Worm (Caenorhabditis elegans) whole organism, mixed stage, embryonic: ENCODE measurements around the gene F41F3.8.

ENCODE experiments used
- M03D4.4 ChIP-seq: sonication (generic microtip); optimal IDR thresholded peaks from 2 replicates; lab custom pipeline; 2017; ENCODE audit warnings: mild to moderate bottlenecking, missing genetic modification characterization, missing compliant biosample characterization
- bed-3 ChIP-seq: fragments of 200-800 bp; sonication (Bioruptor generic); optimal IDR thresholded peaks from 3 replicates; lab custom pipeline; 2018; ENCODE audit warnings: mild to moderate bottlenecking, missing genetic modification characterization, moderate library complexity, missing compliant biosample characterization
- blmp-1 ChIP-seq: fragments of 150-350 bp; optimal IDR thresholded peaks from 2 replicates; lab custom pipeline; 2014; ENCODE audit warnings: missing biosample characterization, missing genetic modification characterization
- ceh-43 ChIP-seq: fragments of 200-800 bp; sonication (Bioruptor generic); optimal IDR thresholded peaks from 2 replicates; lab custom pipeline; 2018; ENCODE audit warnings: mild to moderate bottlenecking, missing genetic modification characterization, moderate library complexity, missing compliant biosample characterization
- ceh-83 ChIP-seq: fragments of 200-800 bp; sonication (Bioruptor generic); optimal IDR thresholded peaks from 2 replicates; lab custom pipeline; 2018; ENCODE audit warnings: mild to moderate bottlenecking, missing genetic modification characterization, missing compliant biosample characterization
- ces-1 ChIP-seq: fragments of 150-350 bp; optimal IDR thresholded peaks from 2 replicates; lab custom pipeline; 2014; ENCODE audit warnings: missing biosample characterization, missing genetic modification reagents, missing genetic modification characterization
- cnd-1 ChIP-seq: fragments of 200-800 bp; sonication (Bioruptor generic); optimal IDR thresholded peaks from 2 replicates; lab custom pipeline; 2018; ENCODE audit warnings: mild to moderate bottlenecking, missing genetic modification characterization, missing compliant biosample characterization
- elt-1 ChIP-seq: sonication (generic microtip); optimal IDR thresholded peaks from 2 replicates; lab custom pipeline; 2017; ENCODE audit warnings: missing genetic modification characterization, mild to moderate bottlenecking, missing compliant biosample characterization, antibody characterized with exemption, moderate library complexity, borderline replicate concordance; ENCODE audit not compliant: insufficient read depth
- elt-3 ChIP-seq: fragments of 150-350 bp; optimal IDR thresholded peaks from 2 replicates; lab custom pipeline; 2014; ENCODE audit warnings: missing biosample characterization, missing genetic modification characterization
- flh-1 ChIP-seq: fragments of 200-800 bp; sonication (Bioruptor generic); optimal IDR thresholded peaks from 2 replicates; lab custom pipeline; 2018; ENCODE audit warnings: mild to moderate bottlenecking, missing genetic modification characterization, moderate library complexity, missing compliant biosample characterization
- ham-2 ChIP-seq: fragments of 200-800 bp; sonication (Bioruptor generic); optimal IDR thresholded peaks from 2 replicates; lab custom pipeline; 2018; ENCODE audit warnings: mild to moderate bottlenecking, missing genetic modification characterization, missing compliant biosample characterization
- hlh-1 ChIP-seq: fragments of 150-350 bp; optimal IDR thresholded peaks from 2 replicates; lab custom pipeline; 2014; ENCODE audit warnings: missing biosample characterization, missing genetic modification reagents, missing genetic modification characterization
- lin-13 ChIP-seq: fragments of 150-350 bp; optimal IDR thresholded peaks from 2 replicates; lab custom pipeline; 2014; ENCODE audit warnings: missing biosample characterization, missing genetic modification characterization
- lsy-2 ChIP-seq: fragments of 150-350 bp; optimal IDR thresholded peaks from 2 replicates; lab custom pipeline; 2014; ENCODE audit warnings: missing biosample characterization, missing genetic modification characterization
- mab-5 ChIP-seq: fragments of 150-350 bp; optimal IDR thresholded peaks from 2 replicates; lab custom pipeline; 2014; ENCODE audit warnings: missing biosample characterization, missing genetic modification characterization
- mls-2 ChIP-seq: sonication (generic microtip); optimal IDR thresholded peaks from 2 replicates; lab custom pipeline; 2016; ENCODE audit warnings: mild to moderate bottlenecking, missing genetic modification characterization, moderate library complexity, missing compliant biosample characterization
- nhr-12 ChIP-seq: fragments of 150-350 bp; optimal IDR thresholded peaks from 2 replicates; lab custom pipeline; 2014; ENCODE audit warnings: missing biosample characterization, missing genetic modification characterization
- nhr-2 ChIP-seq: fragments of 150-350 bp; optimal IDR thresholded peaks from 2 replicates; lab custom pipeline; 2014; ENCODE audit warnings: missing biosample characterization, missing genetic modification characterization
- nhr-237 ChIP-seq: fragments of 150-350 bp; optimal IDR thresholded peaks from 2 replicates; lab custom pipeline; 2014; ENCODE audit warnings: missing biosample characterization, missing genetic modification characterization
- nhr-28 ChIP-seq: fragments of 150-350 bp; optimal IDR thresholded peaks from 2 replicates; lab custom pipeline; 2014; ENCODE audit warnings: missing biosample characterization, missing genetic modification characterization
- nhr-76 ChIP-seq: sonication (generic microtip); optimal IDR thresholded peaks from 2 replicates; lab custom pipeline; 2017; ENCODE audit warnings: missing biosample characterization, missing genetic modification characterization
- pha-4 ChIP-seq: fragments of 150-350 bp; optimal IDR thresholded peaks from 2 replicates; lab custom pipeline; 2018; ENCODE audit warnings: missing biosample characterization, missing genetic modification reagents, missing genetic modification characterization
- sem-2 ChIP-seq: fragments of 200-800 bp; sonication (Bioruptor generic); optimal IDR thresholded peaks from 2 replicates; lab custom pipeline; 2018; ENCODE audit warnings: mild to moderate bottlenecking, missing genetic modification characterization, missing compliant biosample characterization
- snpc-4 ChIP-seq: fragments of 150-350 bp; optimal IDR thresholded peaks from 2 replicates; lab custom pipeline; 2014; ENCODE audit warnings: missing biosample characterization, missing genetic modification characterization
- sptf-1 ChIP-seq: sonication (generic microtip); optimal IDR thresholded peaks from 2 replicates; lab custom pipeline; 2017; ENCODE audit warnings: mild to moderate bottlenecking, missing genetic modification characterization, moderate library complexity, missing compliant biosample characterization
- tbx-8 ChIP-seq: fragments of 200-800 bp; sonication (Bioruptor generic); optimal IDR thresholded peaks from 2 replicates; lab custom pipeline; 2018; ENCODE audit warnings: mild to moderate bottlenecking, missing genetic modification characterization, moderate library complexity, missing compliant biosample characterization
- unc-120 ChIP-seq: sonication (generic microtip); optimal IDR thresholded peaks from 2 replicates; lab custom pipeline; 2017; ENCODE audit warnings: missing genetic modification characterization, missing compliant biosample characterization; ENCODE audit not compliant: poor library complexity, severe bottlenecking
- unc-39 ChIP-seq: fragments of 150-350 bp; optimal IDR thresholded peaks from 2 replicates; lab custom pipeline; 2014; ENCODE audit warnings: missing biosample characterization, missing genetic modification characterization
- unc-62 ChIP-seq: fragments of 150-350 bp; optimal IDR thresholded peaks from 2 replicates; lab custom pipeline; 2014; ENCODE audit warnings: missing biosample characterization, missing genetic modification reagents, missing genetic modification characterization
- zip-8 ChIP-seq: fragments of 150-350 bp; optimal IDR thresholded peaks from 2 replicates; lab custom pipeline; 2014; ENCODE audit warnings: missing biosample characterization, missing genetic modification characterization
- ztf-11 ChIP-seq: fragments of 150-350 bp; optimal IDR thresholded peaks from 2 replicates; lab custom pipeline; 2014; ENCODE audit warnings: missing biosample characterization, missing genetic modification characterization

Gene F41F3.8

ce11 chrV:4617260-4617659 lies 31.4 kb upstream of the F41F3.8 start, which contains the start of gene sumv-2:
Gene sumv-2 (plus strand): TSS chrV:4617560.
- TF ChIP-seq zip-8 (tag; lab: Kevin White, UChicago) (no peak), unc-39 (tag; lab: Kevin White, UChicago) (no peak), ceh-83 (GFP tag; lab: Kevin White, UChicago) (no peak), ztf-11 (tag; lab: Kevin White, UChicago) (no peak), elt-1 (no peak), cnd-1 (no peak), bed-3 (GFP tag; lab: Kevin White, UChicago) (no peak), nhr-28 (tag; lab: Kevin White, UChicago) (no peak), nhr-76 (no peak), nhr-237 (no peak), sptf-1 (no peak), mab-5 (tag; lab: Kevin White, UChicago) (no peak), nhr-2 (tag; lab: Kevin White, UChicago) (no peak), lsy-2 (tag; lab: Kevin White, UChicago) (no peak)

- TF ChIP-seq flh-1 (no peak), snpc-4 (no peak), mab-5 (tag; lab: Kevin White, UChicago) (no peak), nhr-28 (tag; lab: Kevin White, UChicago) (no peak), tbx-8 (GFP tag; lab: Kevin White, UChicago) (no peak), ham-2 (GFP tag; lab: Kevin White, UChicago) (no peak), elt-3 (tag; lab: Kevin White, UChicago) (no peak), nhr-2 (tag; lab: Kevin White, UChicago) (no peak), mls-2 (tag; lab: Kevin White, UChicago) (no peak)
Measured at ce11 chrV:4623535-4623934, 25.1 kb upstream of the F41F3.8 start.

ce11 chrV:4624717-4625116 lies 23.9 kb upstream of the F41F3.8 start:
- TF ChIP-seq nhr-237 (no peak), blmp-1 (tag; lab: Kevin White, UChicago) (no peak), ham-2 (GFP tag; lab: Kevin White, UChicago) (no peak), unc-120 (tag; lab: Kevin White, UChicago) (no peak), ztf-11 (tag; lab: Kevin White, UChicago) (no peak), hlh-1 (tag; lab: Kevin White, UChicago) (no peak), lsy-2 (tag; lab: Kevin White, UChicago) (no peak), elt-1 (no peak), sptf-1 (no peak), ces-1 (no peak), sem-2 (GFP tag; lab: Kevin White, UChicago) (no peak), nhr-76 (no peak), nhr-2 (tag; lab: Kevin White, UChicago) (no peak), ceh-83 (GFP tag; lab: Kevin White, UChicago) (no peak), unc-62 (no peak), cnd-1 (no peak), pha-4 (tag; lab: Kevin White, UChicago) (no peak), tbx-8 (GFP tag; lab: Kevin White, UChicago) (no peak), M03D4.4 (tag; lab: Kevin White, UChicago) (no peak)
- TF ChIP-seq, all 35 proteins: peak for 0

ce11 chrV:4626344-4626743 lies 22.3 kb upstream of the F41F3.8 start:
- no peak for TF ChIP-seq ceh-43 (GFP tag; lab: Kevin White, UChicago)
- TF ChIP-seq zip-8 (tag; lab: Kevin White, UChicago), result no peak
- TF ChIP-seq lsy-2 (tag; lab: Kevin White, UChicago), result no peak
- no peak for TF ChIP-seq lin-13 (tag; lab: Kevin White, UChicago)
- no peak for TF ChIP-seq nhr-12
- no peak for TF ChIP-seq elt-1
- TF ChIP-seq pha-4 (tag; lab: Kevin White, UChicago), result no peak

ce11 chrV:4628517-4628930 lies 20.1 kb upstream of the F41F3.8 start, which contains the start of gene pmt-2:
Gene pmt-2 (plus strand): TSS chrV:4628580.
- TF ChIP-seq elt-1 (peak; percentile 98), nhr-76 (no peak), ham-2 (GFP tag; lab: Kevin White, UChicago) (peak; percentile 55)
